Worm (Caenorhabditis elegans): Measurements from ENCODE around the gene F10D7.3.

ce11 chrX:17385102-17385501 lies 10.7 kb upstream of the F10D7.3 start:
- TF ChIP-seq mef-2 (tag; optimal IDR thresholded peaks at IDR 0.05) (no peak), lin-35 (GFP tag; optimal IDR thresholded peaks at IDR 0.05) (no peak)

Measured in whole organism, L1 larva.